Worm (Caenorhabditis elegans) whole organism, L4 larva: Measurements from ENCODE around the gene cdd-1.
A peak's percentile ranks its signal among the peaks of the same experiment; 100 is the strongest.

Experiments
- F26F4.8 ChIP-seq: fragments of 200-800 bp; sonication (Bioruptor generic); conservative IDR thresholded peaks from 2 replicates; pipeline ENCODE4 v1.3.6; 2022; ENCODE audit warnings: missing genetic modification characterization, missing compliant biosample characterization
- F44E2.7 ChIP-seq: fragments of 200-800 bp; sonication (Bioruptor generic); IDR thresholded peaks from 2 replicates; pipeline ENCODE4 v2.1.2; 2022; ENCODE audit warnings: missing genetic modification characterization, missing compliant biosample characterization
- T26A8.4 ChIP-seq: fragments of 200-800 bp; sonication (Bioruptor generic); IDR thresholded peaks from 2 replicates; pipeline ENCODE4 v1.3.6; 2022; ENCODE audit warnings: missing genetic modification characterization, missing compliant biosample characterization
- Y5F2A.4 ChIP-seq: fragments of 200-800 bp; sonication (Bioruptor generic); optimal IDR thresholded peaks from 2 replicates; lab custom pipeline; 2018; ENCODE audit warnings: mild to moderate bottlenecking, missing genetic modification characterization, missing compliant biosample characterization
- ZK337.2 ChIP-seq: fragments of 200-800 bp; sonication (Bioruptor generic); IDR thresholded peaks from 2 replicates; pipeline ENCODE4 v1.3.6; 2022; ENCODE audit warnings: missing genetic modification reagents, missing genetic modification characterization, missing compliant biosample characterization
- ZK546.5 ChIP-seq, 2 experiments: sonication (generic microtip); optimal IDR thresholded peaks; 2 replicates each; lab custom pipeline; 2017; ENCODE audit warnings: missing biosample characterization in 2 of 2, missing genetic modification characterization in 2 of 2
- aly-2 ChIP-seq: sonication (generic microtip); optimal IDR thresholded peaks from 2 replicates; lab custom pipeline; 2018; ENCODE audit warnings: missing biosample characterization, missing genetic modification characterization
- arid-1 ChIP-seq: fragments of 200-800 bp; sonication (Bioruptor generic); conservative IDR thresholded peaks from 2 replicates; pipeline ENCODE4 v1.3.6; 2022; ENCODE audit warnings: missing genetic modification reagents, missing genetic modification characterization, missing compliant biosample characterization
- ceh-28 ChIP-seq: fragments of 150-350 bp; optimal IDR thresholded peaks from 2 replicates; lab custom pipeline; 2014; ENCODE audit warnings: missing biosample characterization, missing genetic modification reagents, missing genetic modification characterization
- ceh-62 ChIP-seq: sonication (generic microtip); optimal IDR thresholded peaks from 2 replicates; lab custom pipeline; 2017; ENCODE audit warnings: missing biosample characterization, missing genetic modification characterization
- ceh-82 ChIP-seq: sonication (generic microtip); optimal IDR thresholded peaks from 2 replicates; lab custom pipeline; 2017; ENCODE audit warnings: missing biosample characterization, missing genetic modification characterization
- daf-16 ChIP-seq, 3 experiments: sonication (generic microtip); optimal IDR thresholded peaks; 2 replicates each; lab custom pipeline; 2016 to 2017; ENCODE audit warnings: missing genetic modification characterization in 3 of 3, missing genetic modification reagents in 3 of 3, mild to moderate bottlenecking in 2 of 3, missing compliant biosample characterization in 2 of 3, missing biosample characterization in 1 of 3, moderate library complexity in 1 of 3
- daf-8 ChIP-seq: fragments of 200-800 bp; sonication (Bioruptor generic); IDR thresholded peaks from 2 replicates; pipeline ENCODE4 v1.3.6; 2022; ENCODE audit warnings: missing genetic modification characterization, missing compliant biosample characterization
- dpl-1 ChIP-seq: fragments of 150-350 bp; optimal IDR thresholded peaks from 2 replicates; lab custom pipeline; 2014; ENCODE audit warnings: missing biosample characterization, missing genetic modification reagents, missing genetic modification characterization
- egl-27 ChIP-seq: sonication (generic microtip); optimal IDR thresholded peaks from 3 replicates; lab custom pipeline; 2017; ENCODE audit warnings: missing biosample characterization, missing genetic modification reagents, missing genetic modification characterization
- egl-43 ChIP-seq: fragments of 200-800 bp; sonication (Bioruptor generic); IDR thresholded peaks from 2 replicates; pipeline ENCODE4 v1.3.6; 2022; ENCODE audit warnings: missing genetic modification reagents, missing genetic modification characterization, missing compliant biosample characterization
- hlh-30 ChIP-seq: sonication (generic microtip); optimal IDR thresholded peaks from 2 replicates; lab custom pipeline; 2017; ENCODE audit warnings: antibody characterized with exemption, mild to moderate bottlenecking, missing genetic modification characterization, missing compliant biosample characterization; ENCODE audit not compliant: insufficient read depth
- hmg-1.1 ChIP-seq: fragments of 200-800 bp; sonication (Bioruptor generic); IDR thresholded peaks from 2 replicates; pipeline ENCODE4 v1.3.6; 2022; ENCODE audit warnings: missing genetic modification reagents, missing genetic modification characterization, missing compliant biosample characterization
- jun-1 ChIP-seq: fragments of 150-350 bp; optimal IDR thresholded peaks from 2 replicates; lab custom pipeline; 2014; ENCODE audit warnings: missing biosample characterization, missing genetic modification reagents, missing genetic modification characterization
- lin-15B ChIP-seq: fragments of 150-350 bp; sonication (generic microtip); optimal IDR thresholded peaks from 3 replicates; lab custom pipeline; 2014; ENCODE audit warnings: missing biosample characterization, missing genetic modification characterization
- lin-38 ChIP-seq: fragments of 200-800 bp; sonication (Bioruptor generic); IDR thresholded peaks from 2 replicates; pipeline ENCODE4 v1.3.6; 2022; ENCODE audit warnings: missing genetic modification reagents, missing genetic modification characterization, missing compliant biosample characterization
- lin-39 ChIP-seq: fragments of 150-350 bp; optimal IDR thresholded peaks from 2 replicates; lab custom pipeline; 2014; ENCODE audit warnings: missing biosample characterization, missing genetic modification reagents, missing genetic modification characterization
- lsy-2 ChIP-seq, 2 experiments: fragments of 150-350 bp in 1 of 2; sonication (generic microtip) in 1 of 2; optimal IDR thresholded peaks; 2 replicates each; lab custom pipeline; 2014 to 2017; ENCODE audit warnings: missing biosample characterization in 2 of 2, missing genetic modification characterization in 2 of 2
- madf-9 ChIP-seq: fragments of 200-800 bp; sonication (Bioruptor generic); conservative IDR thresholded peaks from 2 replicates; pipeline ENCODE4 v1.3.6; 2022; ENCODE audit warnings: missing genetic modification reagents, missing genetic modification characterization, missing compliant biosample characterization
- mdl-1 ChIP-seq, 2 experiments: fragments of 150-350 bp in 1 of 2; sonication (generic microtip) in 1 of 2; optimal IDR thresholded peaks; 2 replicates each; lab custom pipeline; 2014 to 2017; ENCODE audit warnings: missing biosample characterization in 2 of 2, missing genetic modification characterization in 2 of 2
- mdt-29 ChIP-seq: fragments of 200-800 bp; sonication (Bioruptor generic); IDR thresholded peaks from 2 replicates; pipeline ENCODE4 v1.3.6; 2022; ENCODE audit warnings: missing genetic modification reagents, missing genetic modification characterization, missing compliant biosample characterization
- mep-1 ChIP-seq: fragments of 150-350 bp; sonication (generic microtip); optimal IDR thresholded peaks from 3 replicates; lab custom pipeline; 2014; ENCODE audit warnings: missing biosample characterization, missing genetic modification characterization
- nhr-11 ChIP-seq: fragments of 150-350 bp; optimal IDR thresholded peaks from 2 replicates; lab custom pipeline; 2014; ENCODE audit warnings: missing biosample characterization, missing genetic modification characterization
- nhr-237 ChIP-seq: sonication (generic microtip); optimal IDR thresholded peaks from 2 replicates; lab custom pipeline; 2017; ENCODE audit warnings: missing biosample characterization, missing genetic modification characterization
- nhr-41 ChIP-seq: fragments of 200-800 bp; sonication (Bioruptor generic); IDR thresholded peaks from 2 replicates; pipeline ENCODE4 v1.3.6; 2022; ENCODE audit warnings: missing genetic modification reagents, missing genetic modification characterization, missing compliant biosample characterization
- pha-4 ChIP-seq, 2 experiments: fragments of 150-350 bp in 1 of 2; fragments of 200-800 bp in 1 of 2; sonication (Bioruptor generic) in 1 of 2; IDR thresholded peaks in 1 of 2; optimal IDR thresholded peaks in 1 of 2; 2 replicates each; pipeline versions ENCODE4 v1.3.6 to Lab custom; 2014 to 2022; ENCODE audit warnings: missing genetic modification characterization in 2 of 2, missing genetic modification reagents in 2 of 2, missing biosample characterization in 1 of 2, missing compliant biosample characterization in 1 of 2
- pqm-1 ChIP-seq: sonication (generic microtip); optimal IDR thresholded peaks from 2 replicates; lab custom pipeline; 2017; ENCODE audit warnings: missing biosample characterization, missing genetic modification characterization
- saeg-2 ChIP-seq: fragments of 200-800 bp; sonication (Bioruptor generic); IDR thresholded peaks from 2 replicates; pipeline ENCODE4 v1.3.6; 2022; ENCODE audit warnings: missing genetic modification reagents, missing genetic modification characterization, missing compliant biosample characterization
- sdz-12 ChIP-seq: fragments of 200-800 bp; sonication (Bioruptor generic); optimal IDR thresholded peaks from 2 replicates; lab custom pipeline; 2018; ENCODE audit warnings: mild to moderate bottlenecking, missing genetic modification characterization, missing compliant biosample characterization
- skn-1 ChIP-seq: fragments of 150-350 bp; optimal IDR thresholded peaks from 2 replicates; lab custom pipeline; 2014; ENCODE audit warnings: missing biosample characterization, missing genetic modification characterization
- spr-3 ChIP-seq: fragments of 200-800 bp; sonication (Bioruptor generic); optimal IDR thresholded peaks from 2 replicates; lab custom pipeline; 2018; ENCODE audit warnings: mild to moderate bottlenecking, missing genetic modification characterization, missing compliant biosample characterization
- tag-97 ChIP-seq: fragments of 200-800 bp; sonication (Bioruptor generic); IDR thresholded peaks from 2 replicates; pipeline ENCODE4 v1.3.6; 2022; ENCODE audit warnings: missing genetic modification characterization, missing compliant biosample characterization
- tra-1 ChIP-seq: fragments of 200-800 bp; sonication (Bioruptor generic); IDR thresholded peaks from 2 replicates; pipeline ENCODE4 v1.3.6; 2022; ENCODE audit warnings: missing genetic modification reagents, missing genetic modification characterization, missing compliant biosample characterization
- unc-39 ChIP-seq: sonication (generic microtip); optimal IDR thresholded peaks from 2 replicates; lab custom pipeline; 2017; ENCODE audit warnings: missing biosample characterization, missing genetic modification characterization
- unc-62 ChIP-seq, 3 experiments: fragments of 150-350 bp in 1 of 3; sonication (generic microtip); optimal IDR thresholded peaks in 2 of 3; peaks in 1 of 3; 1 replicate in 1 of 3; 2 replicates in 2 of 3; lab custom pipeline; 2014 to 2017; ENCODE audit warnings: missing biosample characterization in 3 of 3, missing genetic modification characterization in 3 of 3, missing genetic modification reagents in 3 of 3, missing genotype in 1 of 3
- zip-11 ChIP-seq: fragments of 200-800 bp; sonication (Bioruptor generic); IDR thresholded peaks from 2 replicates; pipeline ENCODE4 v1.3.6; 2022; ENCODE audit warnings: missing genetic modification characterization, missing compliant biosample characterization

Gene cdd-1

ce11 chrX:8235994-8236393, 25.0 kb upstream of the cdd-1 start, which contains the start of gene M60.4 (continued):
- no peak for TF ChIP-seq zip-11 (GFP tag; lab: Robert Waterston, UW)
- no peak for TF ChIP-seq F44E2.7
- TF ChIP-seq jun-1 (tag; lab: Kevin White, UChicago) = no peak
- TF ChIP-seq tra-1 (GFP tag; lab: Robert Waterston, UW) = peak; percentile 70
- no peak for TF ChIP-seq unc-39 (tag; lab: Kevin White, UChicago)
- no peak for TF ChIP-seq pha-4 (GFP tag; IDR thresholded peaks at IDR 0.05; lab: Robert Waterston, UW)
- no peak for TF ChIP-seq pha-4 (tag; optimal IDR thresholded peaks at IDR 0.05; lab: Kevin White, UChicago)
- no peak for TF ChIP-seq nhr-237
- no peak for TF ChIP-seq daf-8
- TF ChIP-seq ceh-28 (tag; lab: Kevin White, UChicago) = no peak
- TF ChIP-seq egl-43 (GFP tag; lab: Robert Waterston, UW) = no peak
- TF ChIP-seq ceh-82 (tag; lab: Kevin White, UChicago) = no peak
- TF ChIP-seq arid-1 (GFP tag; lab: Robert Waterston, UW) = no peak
- TF ChIP-seq Y5F2A.4 = no peak
- no peak for TF ChIP-seq aly-2 (tag; lab: Kevin White, UChicago)
- TF ChIP-seq daf-16 (GFP tag; optimal IDR thresholded peaks at IDR 0.05; lab: Kevin White, UChicago) = peak in 1 of 2 experiments; percentile 94
- peak; percentile 48 for TF ChIP-seq daf-16 (tag; optimal IDR thresholded peaks at IDR 0.05; lab: Kevin White, UChicago)
- no peak for TF ChIP-seq nhr-41 (GFP tag; lab: Robert Waterston, UW)
- TF ChIP-seq saeg-2 (GFP tag; lab: Robert Waterston, UW) = no peak
- TF ChIP-seq F26F4.8 (GFP tag; lab: Robert Waterston, UW) = no peak
- TF ChIP-seq dpl-1 (GFP tag; lab: Kevin White, UChicago) = no peak
- peak; percentile 63 to 80 for TF ChIP-seq mdl-1 (tag; optimal IDR thresholded peaks at IDR 0.05; lab: Kevin White, UChicago)
- no peak for TF ChIP-seq skn-1
- TF ChIP-seq lin-38 (GFP tag; lab: Robert Waterston, UW) = no peak
- no peak for TF ChIP-seq T26A8.4
- no peak for TF ChIP-seq ceh-62 (tag; lab: Kevin White, UChicago)
- no peak for TF ChIP-seq lin-39
- TF ChIP-seq ZK337.2 (GFP tag; lab: Robert Waterston, UW) = no peak
- peak; percentile 45 for TF ChIP-seq mep-1 (tag; lab: Kevin White, UChicago)
- TF ChIP-seq tag-97 (GFP tag; lab: Robert Waterston, UW) = no peak
- TF ChIP-seq egl-27 (tag; lab: Kevin White, UChicago) = no peak
- TF ChIP-seq ZK546.5 (tag; optimal IDR thresholded peaks at IDR 0.05; lab: Kevin White, UChicago) = no peak
- peak; percentile 47 for TF ChIP-seq hmg-1.1
- no peak for TF ChIP-seq madf-9
- TF ChIP-seq sdz-12 = no peak
- TF ChIP-seq nhr-11 (tag; lab: Kevin White, UChicago) = peak; percentile 11
- TF ChIP-seq lin-15B (tag; lab: Kevin White, UChicago) = no peak
- peak in 1 of 2 experiments; percentile 36 for TF ChIP-seq lsy-2 (tag; optimal IDR thresholded peaks at IDR 0.05; lab: Kevin White, UChicago)
- TF ChIP-seq spr-3 = no peak

DNA sequence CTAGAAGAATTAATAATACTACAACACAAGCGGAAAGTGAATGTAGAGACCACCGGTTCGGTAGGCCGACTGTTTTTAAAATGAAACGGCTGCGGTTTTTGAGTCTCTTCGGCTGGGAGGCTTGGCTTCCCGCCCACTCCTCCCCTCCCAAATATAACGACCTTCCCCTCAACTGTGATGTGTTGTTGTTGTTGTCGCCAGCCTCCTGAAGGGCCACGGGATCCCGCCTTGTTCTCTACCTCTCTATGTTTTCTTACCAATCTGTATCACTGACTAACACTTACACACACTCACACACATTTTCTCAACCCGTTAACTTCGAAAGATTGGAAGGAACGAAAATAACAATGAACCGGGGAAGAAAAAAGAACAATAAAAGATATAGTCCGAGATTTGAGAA, 22.6 kb upstream of the cdd-1 start:
- peak; percentile 58 for TF ChIP-seq hlh-30
- no peak for TF ChIP-seq mdt-29 (GFP tag; lab: Robert Waterston, UW)
- TF ChIP-seq daf-16 (GFP tag; optimal IDR thresholded peaks at IDR 0.05; lab: Kevin White, UChicago) = peak in 1 of 2 experiments; percentile 72
- no peak for TF ChIP-seq daf-16 (tag; optimal IDR thresholded peaks at IDR 0.05; lab: Kevin White, UChicago)
- TF ChIP-seq unc-62 (GFP tag; optimal IDR thresholded peaks at IDR 0.05 in 1 of 2; lab: Kevin White, UChicago) = peak in 1 of 2 experiments; percentile 39
- TF ChIP-seq unc-62 (tag; optimal IDR thresholded peaks at IDR 0.05; lab: Kevin White, UChicago) = no peak
- no peak for TF ChIP-seq pqm-1 (tag; lab: Kevin White, UChicago)
- TF ChIP-seq hmg-1.1 = 0 out of 2 replicates have a peak, but pooled peaks have one; percentile 24
